Worm (Caenorhabditis elegans) whole organism, young adult: ENCODE results near the gene F49E11.2.

Experiments
- F10E7.11 ChIP-seq: sonication (generic microtip); optimal IDR thresholded peaks from 2 replicates; lab custom pipeline; 2017; ENCODE audit warnings: mild to moderate bottlenecking, missing genetic modification characterization, moderate library complexity, missing compliant biosample characterization
- F37B4.10 ChIP-seq: fragments of 200-800 bp; sonication (Bioruptor generic); IDR thresholded peaks from 2 replicates; pipeline ENCODE4 v1.3.6; 2022; ENCODE audit warnings: missing genetic modification characterization, missing compliant biosample characterization
- ccch-3 ChIP-seq: fragments of 200-800 bp; sonication (Bioruptor generic); optimal IDR thresholded peaks from 2 replicates; lab custom pipeline; 2018; ENCODE audit warnings: mild to moderate bottlenecking, missing genetic modification characterization, missing compliant biosample characterization
- let-526 ChIP-seq: fragments of 200-800 bp; sonication (Bioruptor generic); IDR thresholded peaks from 2 replicates; pipeline ENCODE4 v1.3.6; 2022; ENCODE audit warnings: missing genetic modification reagents, missing genetic modification characterization, missing compliant biosample characterization
- snpc-4 ChIP-seq, 5 experiments: fragments of 150-350 bp in 1 of 5; sonication (generic microtip) in 4 of 5; optimal IDR thresholded peaks; 2 replicates each; lab custom pipeline; 2014 to 2018; ENCODE audit warnings: missing genetic modification characterization in 5 of 5, missing biosample characterization in 3 of 5, antibody characterized with exemption in 2 of 5, mild to moderate bottlenecking in 2 of 5, missing compliant biosample characterization in 2 of 5, missing genotype in 2 of 5, moderate library complexity in 2 of 5, missing genetic modification reagents in 1 of 5
- sptf-2 ChIP-seq: fragments of 200-800 bp; sonication (Bioruptor generic); optimal IDR thresholded peaks from 2 replicates; lab custom pipeline; 2018; ENCODE audit warnings: mild to moderate bottlenecking, missing genetic modification characterization, missing compliant biosample characterization
- ztf-22 ChIP-seq: fragments of 200-800 bp; sonication (Bioruptor generic); optimal IDR thresholded peaks from 2 replicates; lab custom pipeline; 2018; ENCODE audit warnings: mild to moderate bottlenecking, missing genetic modification characterization, moderate library complexity, missing compliant biosample characterization

DNA sequence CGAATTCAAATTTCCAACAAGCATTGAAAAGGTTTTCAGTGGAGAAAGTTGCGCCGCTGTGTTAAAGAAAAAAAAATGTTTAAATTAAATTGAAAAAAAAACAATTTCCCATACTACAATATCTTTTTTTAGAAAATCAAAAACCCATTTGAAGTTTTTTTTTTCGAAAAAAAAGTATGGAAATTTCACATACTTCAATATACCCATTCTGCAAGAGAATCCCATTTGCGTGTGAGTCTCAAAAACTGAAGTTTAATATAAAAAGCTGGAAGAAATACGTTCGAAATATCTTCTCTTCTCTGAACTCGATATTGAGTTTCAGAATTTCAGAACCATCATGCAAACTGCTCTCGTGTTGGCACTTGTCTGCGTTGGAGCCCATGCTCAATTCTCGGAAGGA is 31.4 kb upstream of the F49E11.2 start, which contains the start of gene scl-7:
- TF ChIP-seq let-526 (GFP tag; lab: Robert Waterston, UW) (no peak), F10E7.11 (no peak), ztf-22 (GFP tag; lab: Kevin White, UChicago) (no peak), snpc-4 (GFP tag; optimal IDR thresholded peaks at IDR 0.05; lab: Kevin White, UChicago) (no peak), snpc-4 (tag; optimal IDR thresholded peaks at IDR 0.05; lab: Kevin White, UChicago) (no peak), ccch-3 (GFP tag; lab: Kevin White, UChicago) (no peak), sptf-2 (GFP tag; lab: Kevin White, UChicago) (no peak), F37B4.10 (GFP tag; lab: Robert Waterston, UW) (no peak)
